Worm (Caenorhabditis elegans): ENCODE data around the gene C18B2.2.

- TF ChIP-seq madf-8 (GFP tag; conservative IDR thresholded peaks at IDR 0.05), result no peak
- TF ChIP-seq snpc-1.3 (tag; optimal IDR thresholded peaks at IDR 0.05; ENCODE audit: insufficient read depth), result no peak
- no peak for TF ChIP-seq F10E7.11 (tag; optimal IDR thresholded peaks at IDR 0.05)
- TF ChIP-seq egl-18 (GFP tag; IDR thresholded peaks at IDR 0.05), result no peak
- TF ChIP-seq unc-62 (GFP tag; optimal IDR thresholded peaks at IDR 0.05), result no peak
- no peak for TF ChIP-seq nhr-179 (tag; optimal IDR thresholded peaks at IDR 0.05)
- peak; percentile 98 for TF ChIP-seq nhr-80 (tag; optimal IDR thresholded peaks at IDR 0.05)
- no peak for TF ChIP-seq nhr-27 (tag; optimal IDR thresholded peaks at IDR 0.05)
- TF ChIP-seq nfya-2 (GFP tag; IDR thresholded peaks at IDR 0.05), result no peak
- no peak for TF ChIP-seq C06A6.2 (GFP tag; conservative IDR thresholded peaks at IDR 0.05)
- no peak for TF ChIP-seq F57C9.4 (tag; optimal IDR thresholded peaks at IDR 0.05)
- TF ChIP-seq pha-4 (tag; optimal IDR thresholded peaks at IDR 0.05), result no peak
These were observed 12.1 kb upstream of the C18B2.2 start, which contains the start of gene C18B2.5 for ce11 chrX:3611042-3611623.

All from whole organism, young adult.